Worm (Caenorhabditis elegans) whole organism, L1 larva: ENCODE results near the gene Y57G11C.42.
A peak's percentile ranks its signal among the peaks of the same experiment; 100 is the strongest.

Experiments
- F16B12.6 ChIP-seq: fragments of 150-350 bp; optimal IDR thresholded peaks from 2 replicates; lab custom pipeline; 2014; ENCODE audit warnings: missing biosample characterization, missing genetic modification characterization
- aha-1 ChIP-seq: fragments of 150-350 bp; optimal IDR thresholded peaks from 2 replicates; lab custom pipeline; 2014; ENCODE audit warnings: missing biosample characterization, missing genetic modification characterization
- alr-1 ChIP-seq: fragments of 200-800 bp; sonication (Bioruptor generic); optimal IDR thresholded peaks from 2 replicates; lab custom pipeline; 2018; ENCODE audit warnings: borderline replicate concordance, mild to moderate bottlenecking, missing genetic modification characterization, missing compliant biosample characterization
- aly-2 ChIP-seq: fragments of 150-350 bp; optimal IDR thresholded peaks from 2 replicates; lab custom pipeline; 2014; ENCODE audit warnings: missing biosample characterization, missing genetic modification characterization
- ama-1 ChIP-seq: fragments of 150-350 bp; optimal IDR thresholded peaks from 2 replicates; lab custom pipeline; 2014
- blmp-1 ChIP-seq: fragments of 150-350 bp; optimal IDR thresholded peaks from 2 replicates; lab custom pipeline; 2014; ENCODE audit warnings: missing biosample characterization, missing genetic modification characterization
- ceh-8 ChIP-seq: fragments of 200-800 bp; sonication (Bioruptor generic); optimal IDR thresholded peaks from 2 replicates; lab custom pipeline; 2018; ENCODE audit warnings: mild to moderate bottlenecking, missing genetic modification characterization, moderate library complexity, missing compliant biosample characterization
- ceh-82 ChIP-seq, 3 experiments: fragments of 150-350 bp in 1 of 3; sonication (generic microtip) in 2 of 3; optimal IDR thresholded peaks; 2 replicates each; lab custom pipeline; 2014 to 2017; ENCODE audit warnings: missing biosample characterization in 3 of 3, missing genetic modification characterization in 3 of 3
- dsc-1 ChIP-seq: sonication (generic microtip); optimal IDR thresholded peaks from 2 replicates; lab custom pipeline; 2016; ENCODE audit warnings: mild to moderate bottlenecking, missing genetic modification characterization, missing compliant biosample characterization
- efl-1 ChIP-seq, 4 experiments: fragments of 150-350 bp; optimal IDR thresholded peaks in 3 of 4; peaks in 1 of 4; 1 replicate in 1 of 4; 2 replicates in 3 of 4; lab custom pipeline; 2014; ENCODE audit warnings: missing biosample characterization in 2 of 4, missing genetic modification characterization in 2 of 4, missing genetic modification reagents in 2 of 4
- efl-3 ChIP-seq: fragments of 200-800 bp; sonication (Bioruptor generic); optimal IDR thresholded peaks from 2 replicates; lab custom pipeline; 2018; ENCODE audit warnings: mild to moderate bottlenecking, missing genetic modification characterization, missing compliant biosample characterization
- egl-13 ChIP-seq: sonication (generic microtip); optimal IDR thresholded peaks from 2 replicates; lab custom pipeline; 2016; ENCODE audit warnings: missing genotype, missing genetic modification reagents, missing genetic modification characterization, missing compliant biosample characterization
- elt-2 ChIP-seq: sonication (generic microtip); optimal IDR thresholded peaks from 2 replicates; lab custom pipeline; 2016; ENCODE audit warnings: missing genetic modification characterization, mild to moderate bottlenecking, inconsistent platforms, missing compliant biosample characterization, missing genetic modification reagents
- elt-3 ChIP-seq, 6 experiments: fragments of 150-350 bp in 1 of 6; sonication (generic microtip); optimal IDR thresholded peaks; 2 replicates each; lab custom pipeline; 2017 to 2018; ENCODE audit warnings: missing biosample characterization in 6 of 6, missing genetic modification characterization in 6 of 6, inconsistent platforms in 1 of 6
- ets-5 ChIP-seq: fragments of 200-800 bp; sonication (Bioruptor generic); IDR thresholded peaks from 2 replicates; pipeline ENCODE4 v1.3.6; 2022; ENCODE audit warnings: missing genetic modification characterization, missing compliant biosample characterization
- fkh-8 ChIP-seq: sonication (generic microtip); optimal IDR thresholded peaks from 2 replicates; lab custom pipeline; 2016; ENCODE audit warnings: mild to moderate bottlenecking, missing genetic modification characterization, missing compliant biosample characterization
- hlh-4 ChIP-seq: sonication (generic microtip); optimal IDR thresholded peaks from 2 replicates; lab custom pipeline; 2016; ENCODE audit warnings: mild to moderate bottlenecking, missing genetic modification characterization, missing compliant biosample characterization
- lin-13 ChIP-seq: fragments of 150-350 bp; optimal IDR thresholded peaks from 2 replicates; lab custom pipeline; 2014; ENCODE audit warnings: missing biosample characterization, missing genetic modification reagents, missing genetic modification characterization
- lin-14 ChIP-seq: fragments of 200-800 bp; sonication (Bioruptor generic); optimal IDR thresholded peaks from 2 replicates; lab custom pipeline; 2018; ENCODE audit warnings: mild to moderate bottlenecking, missing genetic modification characterization, moderate library complexity, missing compliant biosample characterization
- lin-35 ChIP-seq, 2 experiments: fragments of 150-350 bp; optimal IDR thresholded peaks; 2 replicates each; lab custom pipeline; 2014; ENCODE audit warnings: missing biosample characterization in 2 of 2, missing genetic modification characterization in 2 of 2, missing genetic modification reagents in 2 of 2
- lir-3 ChIP-seq: sonication (generic microtip); optimal IDR thresholded peaks from 2 replicates; lab custom pipeline; 2016; ENCODE audit warnings: mild to moderate bottlenecking, missing genetic modification characterization, moderate library complexity, missing compliant biosample characterization; ENCODE audit not compliant: poor library complexity
- lsy-2 ChIP-seq, 2 experiments: fragments of 150-350 bp; optimal IDR thresholded peaks; 2 replicates each; lab custom pipeline; 2014; ENCODE audit warnings: missing biosample characterization in 2 of 2, missing genetic modification characterization in 2 of 2
- mdl-1 ChIP-seq, 2 experiments: fragments of 150-350 bp; optimal IDR thresholded peaks; 2 replicates each; lab custom pipeline; 2014 to 2017; ENCODE audit warnings: missing biosample characterization in 2 of 2, missing genetic modification characterization in 2 of 2, inconsistent platforms in 1 of 2
- mep-1 ChIP-seq: fragments of 150-350 bp; optimal IDR thresholded peaks from 2 replicates; lab custom pipeline; 2014; ENCODE audit warnings: missing biosample characterization, missing genetic modification characterization
- nhr-28 ChIP-seq: fragments of 150-350 bp; optimal IDR thresholded peaks from 2 replicates; lab custom pipeline; 2014; ENCODE audit warnings: missing biosample characterization, missing genetic modification characterization
- nhr-71 ChIP-seq: sonication (generic microtip); optimal IDR thresholded peaks from 2 replicates; lab custom pipeline; 2016; ENCODE audit warnings: mild to moderate bottlenecking, missing genetic modification characterization, moderate library complexity, missing compliant biosample characterization
- nhr-76 ChIP-seq: sonication (generic microtip); optimal IDR thresholded peaks from 2 replicates; lab custom pipeline; 2017; ENCODE audit warnings: missing biosample characterization, missing genetic modification characterization
- nhr-77 ChIP-seq: fragments of 150-350 bp; optimal IDR thresholded peaks from 2 replicates; lab custom pipeline; 2014; ENCODE audit warnings: missing biosample characterization, missing genetic modification characterization
- nhr-90 ChIP-seq: sonication (generic microtip); optimal IDR thresholded peaks from 2 replicates; lab custom pipeline; 2016; ENCODE audit warnings: mild to moderate bottlenecking, missing genetic modification characterization, missing compliant biosample characterization; ENCODE audit not compliant: poor library complexity
- pax-3 ChIP-seq: fragments of 200-800 bp; sonication (Bioruptor generic); optimal IDR thresholded peaks from 2 replicates; lab custom pipeline; 2018; ENCODE audit warnings: mild to moderate bottlenecking, missing genetic modification characterization, moderate library complexity, missing compliant biosample characterization
- pqm-1 ChIP-seq: sonication (generic microtip); optimal IDR thresholded peaks from 3 replicates; lab custom pipeline; 2017; ENCODE audit warnings: missing biosample characterization, missing genetic modification characterization
- rnt-1 ChIP-seq: sonication (generic microtip); optimal IDR thresholded peaks from 2 replicates; lab custom pipeline; 2016; ENCODE audit warnings: mild to moderate bottlenecking, missing genetic modification characterization, moderate library complexity, missing compliant biosample characterization
- snpc-4 ChIP-seq: fragments of 150-350 bp; optimal IDR thresholded peaks from 2 replicates; lab custom pipeline; 2014; ENCODE audit warnings: missing biosample characterization, missing genetic modification characterization
- snu-23 ChIP-seq: sonication (generic microtip); optimal IDR thresholded peaks from 2 replicates; lab custom pipeline; 2016; ENCODE audit warnings: missing genetic modification characterization, missing compliant biosample characterization
- sptf-1 ChIP-seq: fragments of 150-350 bp; optimal IDR thresholded peaks from 2 replicates; lab custom pipeline; 2014; ENCODE audit warnings: missing biosample characterization, missing genetic modification characterization
- tbx-2 ChIP-seq: sonication (generic microtip); optimal IDR thresholded peaks from 2 replicates; lab custom pipeline; 2016; ENCODE audit warnings: missing genetic modification characterization, missing compliant biosample characterization
- tlp-1 ChIP-seq: fragments of 150-350 bp; optimal IDR thresholded peaks from 2 replicates; lab custom pipeline; 2014; ENCODE audit warnings: missing biosample characterization, missing genetic modification characterization
- unc-130 ChIP-seq: fragments of 150-350 bp; optimal IDR thresholded peaks from 2 replicates; lab custom pipeline; 2017; ENCODE audit warnings: missing biosample characterization, missing genetic modification characterization, inconsistent platforms
- unc-30 ChIP-seq: sonication (generic microtip); optimal IDR thresholded peaks from 2 replicates; lab custom pipeline; 2017; ENCODE audit warnings: missing biosample characterization, missing genetic modification characterization
- unc-86 ChIP-seq: sonication (generic microtip); optimal IDR thresholded peaks from 2 replicates; lab custom pipeline; 2016; ENCODE audit warnings: missing genetic modification characterization, missing compliant biosample characterization
- unc-98 ChIP-seq: fragments of 200-800 bp; sonication (Bioruptor generic); IDR thresholded peaks from 2 replicates; pipeline ENCODE4 v1.3.6; 2022; ENCODE audit warnings: missing genetic modification characterization, missing compliant biosample characterization
- vab-15 ChIP-seq: sonication (generic microtip); optimal IDR thresholded peaks from 2 replicates; lab custom pipeline; 2017; ENCODE audit warnings: missing genotype, mild to moderate bottlenecking, missing genetic modification characterization, missing compliant biosample characterization
- xbp-1 ChIP-seq: sonication (generic microtip); optimal IDR thresholded peaks from 2 replicates; lab custom pipeline; 2016; ENCODE audit warnings: missing genetic modification characterization, missing compliant biosample characterization
- zip-4 ChIP-seq: fragments of 200-800 bp; sonication (Bioruptor generic); optimal IDR thresholded peaks from 2 replicates; lab custom pipeline; 2018; ENCODE audit warnings: mild to moderate bottlenecking, missing genetic modification characterization, moderate library complexity, missing compliant biosample characterization
- ztf-11 ChIP-seq, 2 experiments: sonication (generic microtip); optimal IDR thresholded peaks; 2 replicates each; lab custom pipeline; 2016 to 2017; ENCODE audit warnings: missing genetic modification characterization in 2 of 2, missing biosample characterization in 1 of 2, missing compliant biosample characterization in 1 of 2
- ztf-4 ChIP-seq: fragments of 150-350 bp; optimal IDR thresholded peaks from 2 replicates; lab custom pipeline; 2014; ENCODE audit warnings: missing biosample characterization, missing genetic modification characterization

Y57G11C.42 gene

ce11 chrIV:14782211-14782610, 53.9 kb downstream of the Y57G11C.42 start, which contains the start of gene Y57G11C.1130:
Gene Y57G11C.1130 (plus strand): TSS chrIV:14782511.
- TF ChIP-seq F16B12.6 (tag; lab: Kevin White, UChicago) (no peak), lir-3 (tag; lab: Kevin White, UChicago) (no peak), dsc-1 (tag; lab: Kevin White, UChicago) (no peak), aly-2 (tag; lab: Kevin White, UChicago) (no peak), nhr-77 (tag; lab: Kevin White, UChicago) (no peak), ceh-8 (GFP tag; lab: Kevin White, UChicago) (no peak), unc-130 (tag; lab: Kevin White, UChicago) (no peak), ceh-82 (tag; optimal IDR thresholded peaks at IDR 0.05; lab: Kevin White, UChicago) (no peak), unc-30 (tag; lab: Kevin White, UChicago) (no peak), tlp-1 (tag; lab: Kevin White, UChicago) (no peak), unc-98 (no peak), ama-1 (no peak), ztf-4 (tag; lab: Kevin White, UChicago) (no peak), mdl-1 (tag; optimal IDR thresholded peaks at IDR 0.05; lab: Kevin White, UChicago) (no peak), pqm-1 (tag; lab: Kevin White, UChicago) (no peak), snpc-4 (tag; lab: Kevin White, UChicago) (no peak), blmp-1 (tag; lab: Kevin White, UChicago) (no peak), lin-35 (GFP tag; optimal IDR thresholded peaks at IDR 0.05; lab: Kevin White, UChicago) (no peak), lin-14 (GFP tag; lab: Kevin White, UChicago) (no peak)

ce11 chrIV:14784481-14784880, 56.2 kb downstream of the Y57G11C.42 start, which contains the start of gene nlp-56:
Gene nlp-56 (minus strand): TSS chrIV:14784737.
- TF ChIP-seq fkh-8 (tag; lab: Kevin White, UChicago) (no peak), unc-86 (tag; lab: Kevin White, UChicago) (no peak), pax-3 (no peak), egl-13 (tag; lab: Kevin White, UChicago) (no peak), zip-4 (GFP tag; lab: Kevin White, UChicago) (no peak), unc-130 (tag; lab: Kevin White, UChicago) (no peak), ets-5 (GFP tag; lab: Robert Waterston, UW) (no peak), ztf-11 (tag; optimal IDR thresholded peaks at IDR 0.05; lab: Kevin White, UChicago) (no peak)

- peak; percentile 81 for TF ChIP-seq snu-23 (GFP tag; lab: Kevin White, UChicago)
- TF ChIP-seq lsy-2 (tag; optimal IDR thresholded peaks at IDR 0.05; lab: Kevin White, UChicago) = peak; percentile 62 to 73
- peak; percentile 75 to 87 for TF ChIP-seq efl-1 (optimal IDR thresholded peaks at IDR 0.05; lab: Kevin White, UChicago)
- peak; percentile 46 to 93 for TF ChIP-seq efl-1 (GFP tag; optimal IDR thresholded peaks at IDR 0.05 in 1 of 2; lab: Kevin White, UChicago)
- no peak for TF ChIP-seq hlh-4 (tag; lab: Kevin White, UChicago)
- TF ChIP-seq ztf-11 (tag; optimal IDR thresholded peaks at IDR 0.05; lab: Kevin White, UChicago) = no peak
- TF ChIP-seq alr-1 (tag; lab: Kevin White, UChicago) = no peak
- no peak for TF ChIP-seq ets-5 (GFP tag; lab: Robert Waterston, UW)
- no peak for TF ChIP-seq ama-1
- TF ChIP-seq zip-4 (GFP tag; lab: Kevin White, UChicago) = no peak
- peak; percentile 46 for TF ChIP-seq xbp-1 (tag; lab: Kevin White, UChicago)
- TF ChIP-seq elt-2 (tag; lab: Kevin White, UChicago) = peak; percentile 33
- peak; percentile 51 to 66 for TF ChIP-seq lin-35 (GFP tag; optimal IDR thresholded peaks at IDR 0.05; lab: Kevin White, UChicago)
- no peak for TF ChIP-seq vab-15 (tag; lab: Kevin White, UChicago)
- peak; percentile 30 for TF ChIP-seq rnt-1
- peak; percentile 46 for TF ChIP-seq lir-3 (tag; lab: Kevin White, UChicago)
- no peak for TF ChIP-seq elt-3 (tag; optimal IDR thresholded peaks at IDR 0.05; lab: Kevin White, UChicago)
- no peak for TF ChIP-seq nhr-28 (tag; lab: Kevin White, UChicago)
- peak; percentile 44 for TF ChIP-seq tbx-2
- TF ChIP-seq sptf-1 (tag; lab: Kevin White, UChicago) = no peak
- TF ChIP-seq nhr-76 = no peak
- TF ChIP-seq aha-1 (tag; lab: Kevin White, UChicago) = no peak
- peak; percentile 26 for TF ChIP-seq nhr-90 (tag; lab: Kevin White, UChicago)
- no peak for TF ChIP-seq efl-3 (GFP tag; lab: Kevin White, UChicago)
- TF ChIP-seq mep-1 (tag; lab: Kevin White, UChicago) = peak; percentile 81
- TF ChIP-seq lin-13 = peak; percentile 7
- TF ChIP-seq nhr-71 (tag; lab: Kevin White, UChicago) = peak; percentile 74
- TF ChIP-seq F16B12.6 (tag; lab: Kevin White, UChicago) = no peak
These were observed 58.2 kb downstream of the Y57G11C.42 start, which contains the start of gene melo-1 for ce11 chrIV:14786374-14787136. Gene melo-1 (plus strand): TSS chrIV:14787031.
